Worm (Caenorhabditis elegans): ENCODE measurements around the gene K08E7.4.

DNA sequence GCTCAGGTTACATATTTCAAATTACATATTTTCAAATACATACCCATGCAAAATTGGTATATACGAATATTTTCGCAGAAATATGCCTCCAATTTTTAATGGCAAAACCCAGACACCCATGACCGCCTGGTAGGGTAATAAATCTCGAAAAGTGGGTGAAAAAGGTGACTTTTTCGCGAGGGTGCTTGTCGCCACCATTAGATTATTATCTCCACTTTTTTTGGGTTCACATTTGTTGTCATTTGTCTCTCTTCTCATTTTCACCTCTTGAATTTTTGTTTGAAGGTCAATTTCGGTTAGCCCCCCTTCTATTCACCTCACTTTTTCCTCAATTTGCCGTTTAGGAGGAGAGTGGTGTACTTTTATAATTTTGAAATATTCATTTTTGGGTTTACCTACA, 30.7 kb downstream of the K08E7.4 start:
- TF ChIP-seq ZK546.5 (tag; optimal IDR thresholded peaks at IDR 0.05) = no peak
- no peak for TF ChIP-seq unc-62 (GFP tag; optimal IDR thresholded peaks at IDR 0.05)
- TF ChIP-seq elt-3 (tag; optimal IDR thresholded peaks at IDR 0.05) = no peak
- TF ChIP-seq ztf-11 (tag; optimal IDR thresholded peaks at IDR 0.05) = no peak
- TF ChIP-seq nhr-23 (tag; optimal IDR thresholded peaks at IDR 0.05) = no peak
- TF ChIP-seq elt-1 (tag; optimal IDR thresholded peaks at IDR 0.05) = peak; percentile 5
- no peak for TF ChIP-seq daf-12 (tag; optimal IDR thresholded peaks at IDR 0.05)
- no peak for TF ChIP-seq nhr-28 (tag; optimal IDR thresholded peaks at IDR 0.05)

All from whole organism, L3 larva.